Worm (Caenorhabditis elegans): ENCODE results near the gene F14H8.5.

F14H8.5 gene

DNA sequence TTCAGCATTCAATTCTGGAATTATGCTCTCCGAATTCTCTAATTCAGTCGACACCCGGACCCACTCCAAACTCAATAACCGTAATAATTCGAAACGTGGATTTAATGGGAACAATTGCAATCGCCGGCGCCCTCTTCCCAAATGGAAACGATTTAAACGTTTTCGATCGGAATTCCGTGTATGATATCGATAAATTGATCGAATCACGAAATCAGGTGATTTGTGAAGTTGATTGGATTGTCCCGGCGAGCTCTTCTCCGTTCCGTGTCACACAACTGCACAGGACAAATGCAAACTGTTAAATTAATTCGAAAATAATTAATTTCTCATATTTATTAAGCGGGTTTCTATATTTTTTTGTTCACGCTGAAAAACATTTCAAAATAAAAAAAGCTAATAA, 35.0 kb downstream of the F14H8.5 start, which contains the start of gene C25D7.16:
Gene C25D7.16 (plus strand): TSS at position 301 of the 400 bp plus-strand sequence.
- TF ChIP-seq aha-1 (tag) (peak; percentile 49), hlh-30 (tag; optimal IDR thresholded peaks at IDR 0.05; ENCODE audit: insufficient read depth) (no peak)

DNA sequence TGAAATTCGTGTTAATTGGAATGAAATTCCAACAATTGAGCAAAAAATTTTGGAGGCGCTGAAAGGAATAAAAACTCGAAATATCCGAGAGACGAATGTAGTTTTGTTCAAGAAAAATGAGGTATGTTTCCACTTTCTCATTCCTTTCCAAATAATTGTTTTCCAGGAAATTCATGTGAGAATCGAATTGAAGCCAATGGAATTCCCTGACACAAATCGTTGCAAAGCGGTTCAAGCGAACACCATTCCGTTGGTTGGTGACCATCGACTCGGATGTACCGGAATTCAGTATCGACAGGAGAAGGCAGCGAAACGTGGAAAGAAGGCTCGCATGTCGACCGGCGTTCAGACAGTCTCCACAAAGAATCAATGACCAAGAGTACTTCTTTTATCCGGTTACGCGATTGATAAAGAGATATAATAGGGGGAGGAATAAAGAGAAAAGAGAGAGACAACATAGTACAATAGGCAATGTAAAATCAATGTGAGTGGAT, 35.6 kb downstream of the F14H8.5 start:
- TF ChIP-seq pha-4 (GFP tag; IDR thresholded peaks at IDR 0.05) (no peak), pha-4 (tag; optimal IDR thresholded peaks at IDR 0.05) (no peak), dmd-6 (GFP tag; IDR thresholded peaks at IDR 0.05) (no peak), egl-43 (GFP tag; IDR thresholded peaks at IDR 0.05) (0 out of 2 replicates have a peak, but pooled peaks have one; percentile 24)

DNA sequence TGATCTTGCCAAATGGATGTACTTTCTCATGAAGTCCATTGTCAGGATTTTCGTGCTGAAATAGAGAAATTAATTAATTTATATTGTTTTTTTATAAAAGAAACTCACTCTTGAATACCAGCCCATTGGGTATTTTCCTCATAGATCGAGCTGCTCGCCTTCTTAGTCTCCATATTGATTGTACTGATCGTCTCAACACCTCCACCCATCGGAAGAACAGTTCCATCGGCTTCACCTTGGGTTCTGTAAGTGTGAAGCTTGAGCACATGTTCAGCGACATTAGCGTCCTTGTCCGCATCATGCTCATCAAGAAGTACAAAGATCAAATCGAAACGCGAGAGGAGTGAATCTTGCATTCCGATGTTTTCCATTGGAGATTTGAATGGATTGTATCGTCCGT, 36.9 kb downstream of the F14H8.5 start:
- TF ChIP-seq zfp-2 (tag; optimal IDR thresholded peaks at IDR 0.05) = no peak
- TF ChIP-seq aha-1 (tag) = peak; percentile 92

DNA sequence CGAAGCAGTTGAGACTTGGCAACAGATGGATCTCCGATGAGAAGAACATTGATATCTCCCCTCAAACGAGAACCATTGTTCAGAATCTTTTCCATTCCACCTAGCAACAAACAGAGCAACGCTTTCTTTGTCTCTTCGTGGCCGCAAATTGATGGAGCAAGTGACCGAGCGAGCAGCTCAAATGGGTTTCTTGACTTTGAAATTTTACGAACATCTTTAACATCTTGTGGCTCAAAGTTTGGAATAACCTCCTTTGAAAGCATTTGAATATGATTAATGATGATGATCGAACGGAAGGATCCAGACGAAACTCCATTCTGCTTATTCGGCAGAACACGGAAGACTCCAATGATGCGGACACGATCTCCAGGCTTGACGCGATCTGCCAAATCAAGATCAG, 37.6 kb downstream of the F14H8.5 start:
- TF ChIP-seq hlh-30 (tag; optimal IDR thresholded peaks at IDR 0.05; ENCODE audit: insufficient read depth) (no peak), unc-62 (GFP tag; optimal IDR thresholded peaks at IDR 0.05 in 1 of 2) (peak in 1 of 2 experiments; percentile 98), unc-62 (tag; optimal IDR thresholded peaks at IDR 0.05) (no peak), sdz-12 (GFP tag; optimal IDR thresholded peaks at IDR 0.05) (no peak)

DNA sequence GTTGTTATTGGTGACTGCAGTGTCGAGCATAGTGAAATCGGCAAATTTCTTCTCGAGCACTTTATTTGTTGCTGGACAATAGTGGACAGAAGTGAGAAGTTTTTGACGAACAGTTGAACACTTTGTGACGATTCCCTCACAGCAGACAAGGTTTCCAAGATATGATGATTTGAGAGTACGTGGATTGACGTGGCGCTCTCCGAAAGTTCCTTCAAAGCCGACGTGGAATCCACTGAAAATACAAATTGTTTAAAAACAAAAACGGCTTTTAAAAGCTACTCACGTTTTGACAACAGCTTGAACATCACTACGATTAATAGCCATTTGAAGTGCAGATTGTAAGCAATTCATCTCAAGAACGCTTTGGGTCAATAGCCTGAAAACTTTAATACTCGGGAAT, 38.1 kb downstream of the F14H8.5 start:
- TF ChIP-seq F49E8.2 (tag; optimal IDR thresholded peaks at IDR 0.05; ENCODE audit: borderline replicate concordance) = no peak
- TF ChIP-seq daf-19 (GFP tag; conservative IDR thresholded peaks at IDR 0.05) = no peak

DNA sequence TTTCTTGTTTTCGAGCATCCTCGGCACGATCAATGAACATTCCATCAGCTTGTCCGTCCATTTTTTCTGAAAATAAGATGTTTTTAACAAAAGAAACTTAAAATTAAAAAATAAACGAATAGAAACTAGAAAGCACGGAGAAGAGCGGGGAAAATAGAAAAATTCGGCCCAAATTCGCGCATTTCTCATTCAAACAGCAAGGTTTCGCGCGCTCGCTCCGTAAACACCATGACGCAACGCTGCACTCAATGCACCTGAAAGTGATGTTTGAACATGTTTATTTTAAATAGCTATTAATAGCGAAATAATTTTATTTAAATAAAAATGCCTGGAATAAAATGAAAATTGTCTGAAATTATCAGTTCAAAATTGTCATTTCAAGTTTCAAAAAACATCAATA, 38.7 kb downstream of the F14H8.5 start, which contains the start of the genes mcm-3 and C25D7.15:
Gene mcm-3 (minus strand): TSS at position 66 of the 400 bp plus-strand sequence.
Gene C25D7.15 (plus strand): TSS at position 275 of the 400 bp plus-strand sequence.
- TF ChIP-seq mdt-29 (GFP tag; IDR thresholded peaks at IDR 0.05) (no peak), dpl-1 (GFP tag; optimal IDR thresholded peaks at IDR 0.05) (peak; percentile 85), hif-1 (tag; optimal IDR thresholded peaks at IDR 0.05) (no peak), zip-2 (tag; optimal IDR thresholded peaks at IDR 0.05) (no peak), lin-38 (GFP tag; IDR thresholded peaks at IDR 0.05) (peak; percentile 66), mxl-2 (GFP tag; conservative IDR thresholded peaks at IDR 0.05) (no peak), hlh-11 (tag; optimal IDR thresholded peaks at IDR 0.05) (peak; percentile 5), nhr-11 (tag; optimal IDR thresholded peaks at IDR 0.05) (no peak), hlh-30 (tag; optimal IDR thresholded peaks at IDR 0.05; ENCODE audit: insufficient read depth) (no peak), unc-130 (GFP tag; optimal IDR thresholded peaks at IDR 0.05) (peak; percentile 25), skn-1 (tag; optimal IDR thresholded peaks at IDR 0.05) (no peak), fos-1 (tag; optimal IDR thresholded peaks at IDR 0.05) (no peak), daf-16 (GFP tag; optimal IDR thresholded peaks at IDR 0.05) (no peak), daf-16 (tag; optimal IDR thresholded peaks at IDR 0.05) (peak; percentile 70), nhr-48 (tag; optimal IDR thresholded peaks at IDR 0.05) (peak; percentile 12), saeg-2 (GFP tag; IDR thresholded peaks at IDR 0.05) (no peak), nhr-25 (tag; optimal IDR thresholded peaks at IDR 0.05; ENCODE audit: borderline replicate concordance, insufficient read depth) (no peak), mes-2 (tag; optimal IDR thresholded peaks at IDR 0.05; ENCODE audit: poor library complexity, severe bottlenecking) (peak; percentile 64), R02D3.7 (tag; optimal IDR thresholded peaks at IDR 0.05) (no peak), nhr-6 (tag; optimal IDR thresholded peaks at IDR 0.05) (peak; percentile 79)
